Worm (Caenorhabditis elegans) whole organism, L4/young adult: Measurements from ENCODE around the gene hpr-17.

ENCODE experiments used
- dao-5 ChIP-seq: sonication (generic microtip); optimal IDR thresholded peaks from 2 replicates; lab custom pipeline; 2016; ENCODE audit warnings: missing genotype, missing genetic modification characterization, moderate library complexity, missing compliant biosample characterization
- him-1 ChIP-seq: sonication (generic microtip); optimal IDR thresholded peaks from 2 replicates; lab custom pipeline; 2016; ENCODE audit warnings: missing genotype, missing genetic modification reagents, missing genetic modification characterization, missing compliant biosample characterization

- TF ChIP-seq him-1 (tag; lab: Kevin White, UChicago) (no peak), dao-5 (tag; lab: Kevin White, UChicago) (no peak)
Measured at ce11 chrII:13170696-13171095, 13.8 kb upstream of the hpr-17 start.
